Fruit fly (Drosophila melanogaster): ENCODE results near the gene CG13801.

DNA sequence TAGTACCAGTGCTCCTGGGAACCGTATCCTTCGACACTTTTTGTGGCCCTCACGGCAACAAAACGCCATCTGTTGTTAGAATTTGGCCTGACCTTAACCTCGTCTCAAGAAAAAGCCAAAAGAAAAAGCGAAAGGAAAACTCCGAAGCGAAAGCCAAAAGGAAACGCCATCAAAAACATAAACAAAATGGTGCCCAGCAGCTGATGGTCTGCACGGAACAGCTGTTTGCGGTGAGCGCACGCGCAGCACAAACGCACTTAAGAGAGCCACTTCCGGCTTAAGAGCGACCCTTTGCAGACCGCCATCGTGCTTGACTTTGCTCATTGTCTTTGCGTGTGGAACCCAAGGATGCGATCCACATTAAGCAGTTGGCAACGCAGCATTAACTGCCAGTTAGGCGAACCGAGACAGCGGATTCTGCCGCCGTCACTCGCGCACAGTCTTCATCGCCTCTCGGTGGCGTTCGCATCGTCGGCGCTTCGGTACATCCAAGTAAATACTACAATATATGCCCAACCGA is 38.0 kb upstream of the CG13801 start, which contains the start of gene MsR1:
- no peak for TF ChIP-seq CG14711 (tag; optimal IDR thresholded peaks at IDR 0.05)
- no peak for TF ChIP-seq CG11617 (GFP tag; optimal IDR thresholded peaks at IDR 0.05)
- TF ChIP-seq CG12768 (GFP tag; optimal IDR thresholded peaks at IDR 0.05): no peak
- TF ChIP-seq CG7045 (GFP tag; optimal IDR thresholded peaks at IDR 0.05): no peak
- TF ChIP-seq kay (GFP tag; ENCODE audit: borderline replicate concordance): no peak
- TF ChIP-seq Crg-1 (GFP tag; optimal IDR thresholded peaks at IDR 0.05): no peak
- TF ChIP-seq cic (GFP tag; optimal IDR thresholded peaks at IDR 0.05): no peak
- no peak for TF ChIP-seq Clk (GFP tag; optimal IDR thresholded peaks at IDR 0.05)

Measured in whole organism, adult.